Fruit fly (Drosophila melanogaster) Kc167 (cell line): Measurements from ENCODE around the gene CG16985.

Experiments
- Sin3A ChIP-seq: fragments of >200 bp; optimal IDR thresholded peaks from 2 replicates; lab custom pipeline; 2018; ENCODE audit warnings: missing external identifiers
- ttk ChIP-seq: sonication (Bioruptor generic); optimal IDR thresholded peaks from 2 replicates; lab custom pipeline; 2017; ENCODE audit warnings: missing external identifiers

DNA sequence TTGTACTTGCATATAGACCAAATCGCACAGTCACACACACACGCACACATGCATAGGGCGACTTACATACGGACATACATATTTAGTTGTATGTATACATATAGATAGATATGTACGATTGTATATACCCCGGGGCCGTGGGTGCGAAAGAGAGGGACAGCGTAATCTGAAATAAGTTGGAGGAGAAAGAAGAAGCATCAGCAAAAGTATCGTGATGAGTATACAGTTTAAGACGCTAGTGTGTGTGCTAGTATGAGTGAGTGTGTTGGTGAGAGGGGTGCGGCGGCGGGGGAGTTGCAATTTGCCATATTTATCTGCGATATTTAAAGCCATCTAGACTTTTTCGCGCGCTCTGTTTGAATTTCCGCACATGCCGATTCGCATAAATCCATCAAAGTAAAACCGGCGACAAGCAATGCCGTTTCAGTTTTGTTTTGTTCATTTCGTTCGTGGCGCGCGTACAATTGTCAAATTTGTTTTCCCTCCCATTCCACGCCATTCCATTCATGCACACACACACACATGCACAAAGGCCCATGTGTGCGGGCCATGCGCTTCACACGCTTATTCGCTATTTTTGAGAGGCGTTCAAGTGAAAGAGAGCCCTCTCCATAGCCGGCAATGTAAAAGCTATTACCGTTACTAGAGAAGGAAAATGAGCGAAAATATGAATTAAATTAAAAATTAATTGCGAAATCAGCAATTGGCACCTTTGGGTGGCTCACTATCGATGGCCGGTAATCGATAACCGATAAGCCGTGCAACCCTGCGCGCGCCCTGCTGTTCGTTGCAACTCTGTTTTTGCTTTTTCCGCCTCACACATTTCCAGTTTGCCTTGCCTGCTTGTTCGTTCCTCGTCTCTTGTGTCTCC is 36.1 kb downstream of the CG16985 start:
- TF ChIP-seq Sin3A (lab: Kevin White, UChicago) = no peak
- no peak for TF ChIP-seq ttk (lab: Kevin White, UChicago)
